ENCODE assay signal across 1 fruit fly cellular context in genomic region chr2L:9231760-9232431, dm6.
TF ChIP-seq lines count a peak whose summit lies in the region.

No protein-coding gene starts in this region.

TF ChIP-seq in whole organism, embryonic, 481 proteins besides CTCF, POLR2A, EP300 and RAD21 (continued from another document):
- TF ChIP-seq CG31365 (tag; optimal IDR thresholded peaks at IDR 0.05; lab: Kevin White, UChicago) = no peak
- TF ChIP-seq Lim3 (GFP tag; IDR thresholded peaks at IDR 0.05; lab: Robert Waterston, UW) = no peak
- no peak for TF ChIP-seq CHES-1-like (GFP tag; optimal IDR thresholded peaks at IDR 0.05; lab: Kevin White, UChicago)
- TF ChIP-seq CG8765 (GFP tag; IDR thresholded peaks at IDR 0.05; lab: Robert Waterston, UW) = no peak
- TF ChIP-seq HmgZ (tag; optimal IDR thresholded peaks at IDR 0.05; lab: Kevin White, UChicago) = no peak
- TF ChIP-seq NFAT (GFP tag; IDR thresholded peaks at IDR 0.05; lab: Robert Waterston, UW) = 0 out of 2 replicates have a peak, but pooled peaks have one; percentile 20
- no peak for TF ChIP-seq HLH54F (GFP tag; optimal IDR thresholded peaks at IDR 0.05; lab: Kevin White, UChicago)
- TF ChIP-seq Tbp (GFP tag; optimal IDR thresholded peaks at IDR 0.05; lab: Kevin White, UChicago) = no peak
- no peak for TF ChIP-seq Hr78 (GFP tag; optimal IDR thresholded peaks at IDR 0.05; lab: Kevin White, UChicago)
- peak; percentile 34; the same call in 1 of the 2 replicates for TF ChIP-seq CG32532 (GFP tag; IDR thresholded peaks at IDR 0.05; lab: Robert Waterston, UW)
- peak; percentile 10; the same call in 1 of the 2 replicates for TF ChIP-seq CG9932 (GFP tag; IDR thresholded peaks at IDR 0.05; lab: Robert Waterston, UW)
- TF ChIP-seq p53 (GFP tag; optimal IDR thresholded peaks at IDR 0.05; lab: Kevin White, UChicago) = no peak
- no peak for TF ChIP-seq lov (optimal IDR thresholded peaks at IDR 0.05; lab: Kevin White, UChicago)
- no peak for TF ChIP-seq lov (GFP tag; IDR thresholded peaks at IDR 0.05; lab: Robert Waterston, UW)
- no peak for TF ChIP-seq ttk (GFP tag; IDR thresholded peaks at IDR 0.05; lab: Robert Waterston, UW)
- no peak for TF ChIP-seq fd3F (GFP tag; optimal IDR thresholded peaks at IDR 0.05; lab: Kevin White, UChicago)
- TF ChIP-seq CG12769 (tag; optimal IDR thresholded peaks at IDR 0.05; lab: Kevin White, UChicago) = peak; percentile 34
- no peak for TF ChIP-seq CG8290 (GFP tag; optimal IDR thresholded peaks at IDR 0.05; lab: Kevin White, UChicago)
- peak in 1 of 2 experiments; percentile 42 for TF ChIP-seq CG8290 (tag; optimal IDR thresholded peaks at IDR 0.05; lab: Kevin White, UChicago)
- TF ChIP-seq CG6813 (GFP tag; optimal IDR thresholded peaks at IDR 0.05; lab: Kevin White, UChicago) = no peak
- 0 out of 4 replicates have a peak, but pooled peaks have one; percentile 32 for TF ChIP-seq chinmo (GFP tag; IDR thresholded peaks at IDR 0.05; lab: Robert Waterston, UW; ENCODE audit: partially characterized antibody)
- TF ChIP-seq oc (tag; optimal IDR thresholded peaks at IDR 0.05; lab: Kevin White, UChicago) = no peak
- no peak for TF ChIP-seq CG12744 (GFP tag; optimal IDR thresholded peaks at IDR 0.05; lab: Kevin White, UChicago)
- TF ChIP-seq Drgx (GFP tag; IDR thresholded peaks at IDR 0.05; lab: Robert Waterston, UW) = peak; percentile 68
- no peak for TF ChIP-seq nau (GFP tag; optimal IDR thresholded peaks at IDR 0.05; lab: Kevin White, UChicago)
- TF ChIP-seq luna (GFP tag; optimal IDR thresholded peaks at IDR 0.05; lab: Kevin White, UChicago) = no peak
- TF ChIP-seq ewg (GFP tag; optimal IDR thresholded peaks at IDR 0.05; lab: Kevin White, UChicago) = no peak
- TF ChIP-seq gt (GFP tag; IDR thresholded peaks at IDR 0.05; lab: Robert Waterston, UW) = no peak
- TF ChIP-seq Dref (GFP tag; IDR thresholded peaks at IDR 0.05; lab: Robert Waterston, UW) = no peak
- peak; percentile 9 for TF ChIP-seq B-H2 (GFP tag; optimal IDR thresholded peaks at IDR 0.05; lab: Kevin White, UChicago)
- TF ChIP-seq slp2 (GFP tag; optimal IDR thresholded peaks at IDR 0.05; lab: Kevin White, UChicago) = no peak
- TF ChIP-seq CG4360 (GFP tag; IDR thresholded peaks at IDR 0.05; lab: Robert Waterston, UW) = no peak
- no peak for TF ChIP-seq sr (GFP tag; IDR thresholded peaks at IDR 0.05; lab: Robert Waterston, UW)
- no peak for TF ChIP-seq Dek (tag; optimal IDR thresholded peaks at IDR 0.05; lab: Kevin White, UChicago)
- peak; percentile 33; the same call in 1 of the 2 replicates for TF ChIP-seq Ptx1 (GFP tag; IDR thresholded peaks at IDR 0.05; lab: Robert Waterston, UW)
- peak; percentile 87 for TF ChIP-seq nom (GFP tag; optimal IDR thresholded peaks at IDR 0.05; lab: Kevin White, UChicago)
- 0 out of 2 replicates have a peak, but pooled peaks have one; percentile 15 for TF ChIP-seq esg (GFP tag; conservative IDR thresholded peaks at IDR 0.05; lab: Robert Waterston, UW)
- TF ChIP-seq kah (GFP tag; optimal IDR thresholded peaks at IDR 0.05; lab: Kevin White, UChicago) = no peak
- peak; percentile 48; the same call in 1 of the 2 replicates for TF ChIP-seq CG7372 (GFP tag; IDR thresholded peaks at IDR 0.05; lab: Robert Waterston, UW)
- no peak for TF ChIP-seq CG2678 (tag; optimal IDR thresholded peaks at IDR 0.05; lab: Kevin White, UChicago)
- no peak for TF ChIP-seq CG4404 (GFP tag; IDR thresholded peaks at IDR 0.05; lab: Robert Waterston, UW)
- no peak for TF ChIP-seq dmrt11E (tag; optimal IDR thresholded peaks at IDR 0.05; lab: Kevin White, UChicago)
- TF ChIP-seq CG2202 (tag; optimal IDR thresholded peaks at IDR 0.05; lab: Kevin White, UChicago) = no peak
- no peak for TF ChIP-seq danr (GFP tag; IDR thresholded peaks at IDR 0.05; lab: Robert Waterston, UW)
- no peak for TF ChIP-seq her (GFP tag; optimal IDR thresholded peaks at IDR 0.05; lab: Kevin White, UChicago)
- no peak for TF ChIP-seq crp (GFP tag; optimal IDR thresholded peaks at IDR 0.05; lab: Kevin White, UChicago)
- TF ChIP-seq toy (GFP tag; IDR thresholded peaks at IDR 0.05; lab: Robert Waterston, UW) = no peak
- no peak for TF ChIP-seq grn (GFP tag; optimal IDR thresholded peaks at IDR 0.05; lab: Kevin White, UChicago)
- TF ChIP-seq slou (GFP tag; optimal IDR thresholded peaks at IDR 0.05; lab: Kevin White, UChicago) = no peak
- no peak for TF ChIP-seq pros (GFP tag; optimal IDR thresholded peaks at IDR 0.05; lab: Kevin White, UChicago)
- TF ChIP-seq trh (GFP tag; optimal IDR thresholded peaks at IDR 0.05; lab: Kevin White, UChicago) = no peak
- TF ChIP-seq ap (GFP tag; IDR thresholded peaks at IDR 0.05; lab: Robert Waterston, UW) = no peak
- TF ChIP-seq trem (tag; optimal IDR thresholded peaks at IDR 0.05; lab: Kevin White, UChicago) = no peak
- 0 out of 3 replicates have a peak, but pooled peaks have one; percentile 23 for TF ChIP-seq CG11093 (GFP tag; IDR thresholded peaks at IDR 0.05; lab: Robert Waterston, UW)
- TF ChIP-seq sug (tag; optimal IDR thresholded peaks at IDR 0.05; lab: Kevin White, UChicago) = peak; percentile 25
- TF ChIP-seq Stat92E (GFP tag; optimal IDR thresholded peaks at IDR 0.05; lab: Kevin White, UChicago) = no peak
- no peak for TF ChIP-seq wor (GFP tag; IDR thresholded peaks at IDR 0.05; lab: Robert Waterston, UW)
- no peak for TF ChIP-seq Asciz (GFP tag; optimal IDR thresholded peaks at IDR 0.05; lab: Kevin White, UChicago)
- TF ChIP-seq Six4 (GFP tag; optimal IDR thresholded peaks at IDR 0.05; lab: Kevin White, UChicago) = no peak
- TF ChIP-seq tup (GFP tag; optimal IDR thresholded peaks at IDR 0.05; lab: Kevin White, UChicago) = no peak
- TF ChIP-seq CG14050 (GFP tag; IDR thresholded peaks at IDR 0.05; lab: Robert Waterston, UW) = no peak
- no peak for TF ChIP-seq ATbp (GFP tag; optimal IDR thresholded peaks at IDR 0.05; lab: Kevin White, UChicago)
- no peak for TF ChIP-seq CG12659 (GFP tag; optimal IDR thresholded peaks at IDR 0.05; lab: Kevin White, UChicago)
- TF ChIP-seq CG4282 (GFP tag; optimal IDR thresholded peaks at IDR 0.05; lab: Kevin White, UChicago) = no peak
- TF ChIP-seq chm (GFP tag; IDR thresholded peaks at IDR 0.05; lab: Robert Waterston, UW) = no peak
- 0 out of 2 replicates have a peak, but pooled peaks have one; percentile 36 for TF ChIP-seq slbo (GFP tag; IDR thresholded peaks at IDR 0.05; lab: Robert Waterston, UW)
- no peak for TF ChIP-seq Opbp (GFP tag; IDR thresholded peaks at IDR 0.05; lab: Robert Waterston, UW; ENCODE audit: partially characterized antibody)
- no peak for TF ChIP-seq CG9817 (tag; optimal IDR thresholded peaks at IDR 0.05; lab: Kevin White, UChicago)
- TF ChIP-seq gsb-n (tag; optimal IDR thresholded peaks at IDR 0.05; lab: Kevin White, UChicago) = no peak
- no peak for TF ChIP-seq CG10462 (GFP tag; optimal IDR thresholded peaks at IDR 0.05; lab: Kevin White, UChicago)
- no peak for TF ChIP-seq CG2129 (GFP tag; IDR thresholded peaks at IDR 0.05; lab: Robert Waterston, UW; ENCODE audit: partially characterized antibody)
- no peak for TF ChIP-seq CG1832 (GFP tag; optimal IDR thresholded peaks at IDR 0.05; lab: Kevin White, UChicago)
- no peak for TF ChIP-seq pnt (GFP tag; optimal IDR thresholded peaks at IDR 0.05; lab: Kevin White, UChicago)
- TF ChIP-seq tx (GFP tag; optimal IDR thresholded peaks at IDR 0.05; lab: Kevin White, UChicago) = no peak
- peak; percentile 16 for TF ChIP-seq Hmr (GFP tag; optimal IDR thresholded peaks at IDR 0.05; lab: Kevin White, UChicago)
- no peak for TF ChIP-seq pita (GFP tag; optimal IDR thresholded peaks at IDR 0.05; lab: Kevin White, UChicago)
- no peak for TF ChIP-seq CG10543 (GFP tag; optimal IDR thresholded peaks at IDR 0.05; lab: Kevin White, UChicago)
- TF ChIP-seq CG15601 (tag; optimal IDR thresholded peaks at IDR 0.05; lab: Kevin White, UChicago) = no peak
- no peak for TF ChIP-seq Hr39 (optimal IDR thresholded peaks at IDR 0.05; lab: Kevin White, UChicago)
- peak; percentile 40; the same call in 1 of the 3 replicates for TF ChIP-seq row (GFP tag; IDR thresholded peaks at IDR 0.05; lab: Robert Waterston, UW)
- TF ChIP-seq Atf-2 (GFP tag; optimal IDR thresholded peaks at IDR 0.05; lab: Kevin White, UChicago) = no peak
- TF ChIP-seq vvl (GFP tag; IDR thresholded peaks at IDR 0.05; lab: Robert Waterston, UW) = no peak
- no peak for TF ChIP-seq Sox100B (GFP tag; optimal IDR thresholded peaks at IDR 0.05; lab: Kevin White, UChicago)
- no peak for TF ChIP-seq Hr51 (GFP tag; optimal IDR thresholded peaks at IDR 0.05; lab: Kevin White, UChicago)
- TF ChIP-seq bsh (GFP tag; optimal IDR thresholded peaks at IDR 0.05; lab: Kevin White, UChicago) = peak in 1 of 2 experiments; percentile 72
- no peak for TF ChIP-seq Sry-δ (GFP tag; optimal IDR thresholded peaks at IDR 0.05; lab: Kevin White, UChicago)
- TF ChIP-seq CG3281 (GFP tag; optimal IDR thresholded peaks at IDR 0.05; lab: Kevin White, UChicago) = no peak
- no peak for TF ChIP-seq CG1233 (GFP tag; optimal IDR thresholded peaks at IDR 0.05; lab: Kevin White, UChicago)
- peak; percentile 47 for TF ChIP-seq CG14441 (GFP tag; IDR thresholded peaks at IDR 0.05; lab: Robert Waterston, UW)
